Worm (Caenorhabditis elegans) whole organism, early embryonic: Measurements from ENCODE around the gene nhr-98.

Experiments
- B0310.2 ChIP-seq: sonication (generic microtip); optimal IDR thresholded peaks from 2 replicates; lab custom pipeline; 2016; ENCODE audit warnings: mild to moderate bottlenecking, missing genetic modification characterization, missing compliant biosample characterization
- F13C5.2 ChIP-seq: sonication (generic microtip); optimal IDR thresholded peaks from 2 replicates; lab custom pipeline; 2017; ENCODE audit warnings: mild to moderate bottlenecking, missing genetic modification characterization, inconsistent platforms, missing compliant biosample characterization
- aly-1 ChIP-seq: sonication (generic microtip); optimal IDR thresholded peaks from 2 replicates; lab custom pipeline; 2016; ENCODE audit warnings: missing genetic modification characterization, missing compliant biosample characterization
- ama-1 ChIP-seq: fragments of 150-350 bp; optimal IDR thresholded peaks from 2 replicates; lab custom pipeline; 2014
- ceh-36 ChIP-seq: sonication (generic microtip); optimal IDR thresholded peaks from 2 replicates; lab custom pipeline; 2016; ENCODE audit warnings: missing genetic modification characterization, inconsistent platforms, missing compliant biosample characterization
- ets-7 ChIP-seq: sonication (generic microtip); optimal IDR thresholded peaks from 2 replicates; lab custom pipeline; 2016; ENCODE audit warnings: missing genotype, missing genetic modification characterization, missing compliant biosample characterization
- flt-1 ChIP-seq: fragments of 200-800 bp; sonication (Bioruptor generic); IDR thresholded peaks from 2 replicates; pipeline ENCODE4 v1.3.6; 2022; ENCODE audit warnings: missing genetic modification characterization, missing compliant biosample characterization
- hmg-4 ChIP-seq: fragments of 200-800 bp; sonication (Bioruptor generic); optimal IDR thresholded peaks from 2 replicates; lab custom pipeline; 2018; ENCODE audit warnings: mild to moderate bottlenecking, missing genetic modification characterization, missing compliant biosample characterization
- hnd-1 ChIP-seq: sonication (generic microtip); optimal IDR thresholded peaks from 2 replicates; lab custom pipeline; 2016; ENCODE audit warnings: missing genetic modification characterization, missing compliant biosample characterization
- pes-1 ChIP-seq: fragments of 200-800 bp; sonication (Bioruptor generic); IDR thresholded peaks from 2 replicates; pipeline ENCODE4 v1.3.6; 2022; ENCODE audit warnings: missing genetic modification reagents, missing genetic modification characterization, missing compliant biosample characterization
- sea-1 ChIP-seq: fragments of 200-800 bp; sonication (Bioruptor generic); conservative IDR thresholded peaks from 2 replicates; pipeline ENCODE4 v1.3.6; 2022; ENCODE audit warnings: missing genetic modification characterization, missing compliant biosample characterization
- tbx-11 ChIP-seq: fragments of 200-800 bp; sonication (Bioruptor generic); IDR thresholded peaks from 2 replicates; pipeline ENCODE4 v1.3.6; 2022; ENCODE audit warnings: missing genetic modification characterization, missing compliant biosample characterization
- tra-4 ChIP-seq: sonication (generic microtip); optimal IDR thresholded peaks from 2 replicates; lab custom pipeline; 2017; ENCODE audit warnings: missing genetic modification characterization, missing compliant biosample characterization

- no peak for TF ChIP-seq tra-4 (tag; lab: Kevin White, UChicago)
- TF ChIP-seq ama-1 (lab: Kevin White, UChicago): no peak
- TF ChIP-seq tbx-11: no peak
- no peak for TF ChIP-seq hnd-1 (tag; lab: Kevin White, UChicago)
- TF ChIP-seq B0310.2 (tag; lab: Kevin White, UChicago): no peak
- TF ChIP-seq flt-1: no peak
- TF ChIP-seq pes-1 (GFP tag; lab: Robert Waterston, UW): no peak
- TF ChIP-seq aly-1 (tag; lab: Kevin White, UChicago): no peak
- no peak for TF ChIP-seq ets-7
- no peak for TF ChIP-seq hmg-4
- no peak for TF ChIP-seq ceh-36 (tag; lab: Kevin White, UChicago)
- TF ChIP-seq F13C5.2 (tag; lab: Kevin White, UChicago): no peak
- TF ChIP-seq sea-1 (GFP tag; lab: Robert Waterston, UW): no peak
Observed at ce11 chrV:459464-459863, 5.8 kb downstream of the nhr-98 start, which contains the start of gene nhr-203.
